Worm (Caenorhabditis elegans): ENCODE data around the gene pmp-2.

pmp-2 gene

ce11 chrII:6847917-6848379 is 39.7 kb downstream of the pmp-2 start, which contains the start of gene tbc-6 (continued):
- TF ChIP-seq ceh-82 (tag; optimal IDR thresholded peaks at IDR 0.05) (no peak), tbx-2 (tag; optimal IDR thresholded peaks at IDR 0.05) (peak; percentile 71), isw-1 (GFP tag; IDR thresholded peaks at IDR 0.05) (no peak), snpc-4 (tag; optimal IDR thresholded peaks at IDR 0.05) (no peak), Y116A8C.19 (tag; optimal IDR thresholded peaks at IDR 0.05; ENCODE audit: borderline replicate concordance) (no peak), C04F5.9 (tag; optimal IDR thresholded peaks at IDR 0.05) (no peak), elt-3 (tag; optimal IDR thresholded peaks at IDR 0.05) (peak in 3 of 6 experiments; percentile 87 to 95 (median 89)), mep-1 (tag; optimal IDR thresholded peaks at IDR 0.05) (peak; percentile 83), elt-2 (tag; optimal IDR thresholded peaks at IDR 0.05) (peak; percentile 17), fkh-10 (GFP tag; optimal IDR thresholded peaks at IDR 0.05) (no peak), nhr-20 (tag; optimal IDR thresholded peaks at IDR 0.05) (peak; percentile 87), nhr-77 (tag; optimal IDR thresholded peaks at IDR 0.05) (peak; percentile 17), grh-1 (GFP tag; IDR thresholded peaks at IDR 0.05) (peak; percentile 28; the same call in 1 of the 2 replicates), hpl-2 (GFP tag; optimal IDR thresholded peaks at IDR 0.05) (no peak), F16B12.6 (tag; optimal IDR thresholded peaks at IDR 0.05) (no peak), fos-1 (tag; optimal IDR thresholded peaks at IDR 0.05) (peak; percentile 27), mef-2 (tag; optimal IDR thresholded peaks at IDR 0.05) (no peak), lsy-2 (tag; optimal IDR thresholded peaks at IDR 0.05) (peak; percentile 15 to 64), dpl-1 (GFP tag; optimal IDR thresholded peaks at IDR 0.05) (peak in 1 of 3 experiments; percentile 21), nhr-90 (tag; optimal IDR thresholded peaks at IDR 0.05; ENCODE audit: poor library complexity) (peak; percentile 57), ces-1 (GFP tag; optimal IDR thresholded peaks at IDR 0.05) (no peak), swsn-7 (tag; optimal IDR thresholded peaks at IDR 0.05) (no peak), fkh-8 (tag; optimal IDR thresholded peaks at IDR 0.05) (no peak), mdl-1 (tag; optimal IDR thresholded peaks at IDR 0.05) (peak in 1 of 2 experiments; percentile 23)

ce11 chrII:6846723-6847122 is 40.9 kb downstream of the pmp-2 start:
- TF ChIP-seq ama-1 (optimal IDR thresholded peaks at IDR 0.05) (no peak), lin-13 (GFP tag; optimal IDR thresholded peaks at IDR 0.05) (no peak), egl-13 (tag; optimal IDR thresholded peaks at IDR 0.05) (no peak), mdl-1 (tag; optimal IDR thresholded peaks at IDR 0.05) (no peak), mep-1 (tag; optimal IDR thresholded peaks at IDR 0.05) (no peak), ceh-8 (GFP tag; optimal IDR thresholded peaks at IDR 0.05) (no peak), sup-37 (GFP tag; optimal IDR thresholded peaks at IDR 0.05) (no peak), mab-9 (GFP tag; IDR thresholded peaks at IDR 0.05) (no peak), skn-1 (tag; optimal IDR thresholded peaks at IDR 0.05) (no peak), hlh-17 (GFP tag; optimal IDR thresholded peaks at IDR 0.05; ENCODE audit: borderline replicate concordance) (no peak), elt-2 (tag; optimal IDR thresholded peaks at IDR 0.05) (no peak), xbp-1 (tag; optimal IDR thresholded peaks at IDR 0.05) (no peak), Y116A8C.19 (tag; optimal IDR thresholded peaks at IDR 0.05; ENCODE audit: borderline replicate concordance) (no peak), ceh-88 (GFP tag; IDR thresholded peaks at IDR 0.05) (no peak), sox-4 (tag; optimal IDR thresholded peaks at IDR 0.05) (no peak), F16B12.6 (tag; optimal IDR thresholded peaks at IDR 0.05) (no peak), ets-5 (GFP tag; IDR thresholded peaks at IDR 0.05) (no peak), pqm-1 (tag; optimal IDR thresholded peaks at IDR 0.05) (no peak), lin-15B (tag; optimal IDR thresholded peaks at IDR 0.05) (no peak), alr-1 (tag; optimal IDR thresholded peaks at IDR 0.05; ENCODE audit: borderline replicate concordance) (no peak)

- no peak for TF ChIP-seq nhr-19 (GFP tag; conservative IDR thresholded peaks at IDR 0.05)
- TF ChIP-seq grh-1 (GFP tag; IDR thresholded peaks at IDR 0.05): no peak
- no peak for TF ChIP-seq ztf-11 (tag; optimal IDR thresholded peaks at IDR 0.05)
- no peak for TF ChIP-seq fkh-10 (GFP tag; optimal IDR thresholded peaks at IDR 0.05)
- no peak for TF ChIP-seq rnt-1 (tag; optimal IDR thresholded peaks at IDR 0.05)
- no peak for TF ChIP-seq efl-3 (GFP tag; optimal IDR thresholded peaks at IDR 0.05)
- TF ChIP-seq ceh-88 (GFP tag; IDR thresholded peaks at IDR 0.05): no peak
- no peak for TF ChIP-seq unc-130 (tag; optimal IDR thresholded peaks at IDR 0.05)
- TF ChIP-seq dpl-1 (GFP tag; optimal IDR thresholded peaks at IDR 0.05): no peak
- TF ChIP-seq mep-1 (tag; optimal IDR thresholded peaks at IDR 0.05): no peak
- no peak for TF ChIP-seq snpc-4 (tag; optimal IDR thresholded peaks at IDR 0.05)
- TF ChIP-seq sup-37 (GFP tag; optimal IDR thresholded peaks at IDR 0.05): no peak
- TF ChIP-seq C16A3.4 (tag; optimal IDR thresholded peaks at IDR 0.05): no peak
- no peak for TF ChIP-seq dsc-1 (tag; optimal IDR thresholded peaks at IDR 0.05)
- no peak for TF ChIP-seq unc-86 (tag; optimal IDR thresholded peaks at IDR 0.05)
- no peak for TF ChIP-seq ztf-4 (tag; optimal IDR thresholded peaks at IDR 0.05)
- TF ChIP-seq lin-14 (GFP tag; optimal IDR thresholded peaks at IDR 0.05): no peak
- no peak for TF ChIP-seq sptf-1 (tag; optimal IDR thresholded peaks at IDR 0.05)
- no peak for TF ChIP-seq mab-9 (GFP tag; IDR thresholded peaks at IDR 0.05)
- TF ChIP-seq mdl-1 (tag; optimal IDR thresholded peaks at IDR 0.05): no peak
Measured at ce11 chrII:6845006-6845459, 42.6 kb downstream of the pmp-2 start.
